Worm (Caenorhabditis elegans) whole organism, late embryonic: ENCODE results near the gene F13B12.2.

Source experiments
- fax-1 ChIP-seq: sonication (generic microtip); optimal IDR thresholded peaks from 2 replicates; lab custom pipeline; 2016; ENCODE audit warnings: missing genotype, missing genetic modification characterization, missing compliant biosample characterization
- madf-2 ChIP-seq: sonication (generic microtip); optimal IDR thresholded peaks from 2 replicates; lab custom pipeline; 2017; ENCODE audit warnings: missing genetic modification characterization, missing compliant biosample characterization
- ref-2 ChIP-seq: sonication (generic microtip); optimal IDR thresholded peaks from 2 replicates; lab custom pipeline; 2016; ENCODE audit warnings: missing genetic modification characterization, missing compliant biosample characterization

DNA sequence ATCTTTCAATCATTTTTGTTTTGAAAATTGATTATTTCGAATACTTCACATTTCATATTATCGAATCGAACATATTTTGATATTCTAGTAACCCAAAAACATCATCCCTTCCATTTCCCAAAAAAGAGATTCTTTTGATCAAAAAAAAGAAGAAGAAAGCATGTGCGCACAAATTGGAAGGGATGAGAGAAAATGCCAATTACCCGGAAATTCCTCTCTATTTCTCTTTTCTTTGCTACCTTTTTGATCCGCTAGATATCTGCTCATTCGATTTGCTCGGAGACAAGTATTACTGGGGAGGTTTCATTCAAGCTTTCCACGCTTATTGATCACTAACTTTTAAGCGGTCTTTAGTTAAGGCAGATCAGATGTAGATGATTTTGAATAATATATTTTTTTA is 32.1 kb downstream of the F13B12.2 start:
- TF ChIP-seq madf-2 (tag; lab: Kevin White, UChicago) (no peak), fax-1 (tag; lab: Kevin White, UChicago) (no peak), ref-2 (tag; lab: Kevin White, UChicago) (no peak)
